Worm (Caenorhabditis elegans): ENCODE data around the gene fbxb-34.
A peak's percentile ranks its signal among the peaks of the same experiment; 100 is the strongest.
"Not testable (repeated sequence)": the region's sequence is repeated elsewhere in the genome, so short reads cannot be mapped to it uniquely, and the experiment has no call there.

fbxb-34 gene

ce11 chrII:591110-591509 is 3.5 kb downstream of the fbxb-34 start, which contains the start of gene W08F4.10:
W08F4.10 (minus strand) TSS chrII:591210.
- no peak for TF ChIP-seq C04F5.9 (tag; optimal IDR thresholded peaks at IDR 0.05)
- TF ChIP-seq efl-1 (optimal IDR thresholded peaks at IDR 0.05), result no peak
- TF ChIP-seq efl-1 (GFP tag; optimal IDR thresholded peaks at IDR 0.05 in 1 of 2), result peak in 1 of 2 experiments; percentile 13

ce11 chrII:593221-593620 is 5.6 kb downstream of the fbxb-34 start, which contains the start of gene W08F4.1:
W08F4.1 (plus strand) TSS chrII:593521.
- TF ChIP-seq mab-9 (GFP tag; IDR thresholded peaks at IDR 0.05); unc-62 (GFP tag; optimal IDR thresholded peaks at IDR 0.05); elt-3 (tag; optimal IDR thresholded peaks at IDR 0.05): not testable (repeated sequence)

ce11 chrII:596702-597101 is 9.1 kb downstream of the fbxb-34 start:
- no peak for TF ChIP-seq ceh-90 (tag; optimal IDR thresholded peaks at IDR 0.05)
- no peak for TF ChIP-seq efl-1 (optimal IDR thresholded peaks at IDR 0.05)
- TF ChIP-seq efl-1 (GFP tag; optimal IDR thresholded peaks at IDR 0.05 in 1 of 2), result peak in 1 of 2 experiments; percentile 49
- no peak for TF ChIP-seq egl-13 (tag; optimal IDR thresholded peaks at IDR 0.05)

- TF ChIP-seq pqm-1 (tag; optimal IDR thresholded peaks at IDR 0.05), result no peak
- no peak for TF ChIP-seq hpl-2 (GFP tag; optimal IDR thresholded peaks at IDR 0.05)
- no peak for TF ChIP-seq nhr-77 (tag; optimal IDR thresholded peaks at IDR 0.05)
- TF ChIP-seq snpc-4 (tag; optimal IDR thresholded peaks at IDR 0.05), result no peak
- TF ChIP-seq aly-2 (tag; optimal IDR thresholded peaks at IDR 0.05), result no peak
- TF ChIP-seq ceh-82 (tag; optimal IDR thresholded peaks at IDR 0.05), result peak in 2 of 3 experiments; percentile 4 to 36
- no peak for TF ChIP-seq alr-1 (tag; optimal IDR thresholded peaks at IDR 0.05; ENCODE audit: borderline replicate concordance)
- TF ChIP-seq lsy-2 (tag; optimal IDR thresholded peaks at IDR 0.05), result peak; percentile 50 to 54
- peak; percentile 71 for TF ChIP-seq lin-14 (GFP tag; optimal IDR thresholded peaks at IDR 0.05)
- TF ChIP-seq ztf-4 (tag; optimal IDR thresholded peaks at IDR 0.05), result no peak
- TF ChIP-seq hlh-4 (tag; optimal IDR thresholded peaks at IDR 0.05), result no peak
- no peak for TF ChIP-seq efl-3 (GFP tag; optimal IDR thresholded peaks at IDR 0.05)
- no peak for TF ChIP-seq zag-1 (tag; optimal IDR thresholded peaks at IDR 0.05)
- no peak for TF ChIP-seq sptf-1 (tag; optimal IDR thresholded peaks at IDR 0.05)
- TF ChIP-seq unc-98 (GFP tag; IDR thresholded peaks at IDR 0.05), result no peak
- no peak for TF ChIP-seq aha-1 (tag; optimal IDR thresholded peaks at IDR 0.05)
- peak; percentile 51 for TF ChIP-seq mep-1 (tag; optimal IDR thresholded peaks at IDR 0.05)
- no peak for TF ChIP-seq elt-2 (tag; optimal IDR thresholded peaks at IDR 0.05)
- no peak for TF ChIP-seq elt-3 (tag; optimal IDR thresholded peaks at IDR 0.05)
- TF ChIP-seq ceh-88 (GFP tag; IDR thresholded peaks at IDR 0.05), result no peak
- TF ChIP-seq rnt-1 (tag; optimal IDR thresholded peaks at IDR 0.05), result no peak
- peak; percentile 31 for TF ChIP-seq lir-3 (tag; optimal IDR thresholded peaks at IDR 0.05; ENCODE audit: poor library complexity)
- TF ChIP-seq nhr-28 (tag; optimal IDR thresholded peaks at IDR 0.05), result no peak
- TF ChIP-seq dsc-1 (tag; optimal IDR thresholded peaks at IDR 0.05), result peak; percentile 4
- TF ChIP-seq pag-3 (tag; optimal IDR thresholded peaks at IDR 0.05; ENCODE audit: borderline replicate concordance, insufficient read depth), result no peak
- TF ChIP-seq Y116A8C.19 (tag; optimal IDR thresholded peaks at IDR 0.05; ENCODE audit: borderline replicate concordance), result no peak
- no peak for TF ChIP-seq fos-1 (tag; optimal IDR thresholded peaks at IDR 0.05)
- peak; percentile 71 for TF ChIP-seq nhr-71 (tag; optimal IDR thresholded peaks at IDR 0.05)
- no peak for TF ChIP-seq ceh-63 (GFP tag; optimal IDR thresholded peaks at IDR 0.05)
- TF ChIP-seq tbx-2 (tag; optimal IDR thresholded peaks at IDR 0.05), result peak; percentile 30
- no peak for TF ChIP-seq sup-37 (GFP tag; optimal IDR thresholded peaks at IDR 0.05)
- peak; percentile 49 for TF ChIP-seq swsn-7 (tag; optimal IDR thresholded peaks at IDR 0.05)
- TF ChIP-seq unc-62 (GFP tag; optimal IDR thresholded peaks at IDR 0.05), result no peak
- no peak for TF ChIP-seq nhr-85 (tag)
- peak; percentile 6 for TF ChIP-seq nhr-11 (tag; optimal IDR thresholded peaks at IDR 0.05)
- no peak for TF ChIP-seq sox-4 (tag; optimal IDR thresholded peaks at IDR 0.05)
- TF ChIP-seq mef-2 (tag; optimal IDR thresholded peaks at IDR 0.05), result no peak
- no peak for TF ChIP-seq jun-1 (tag; optimal IDR thresholded peaks at IDR 0.05)
- TF ChIP-seq lin-35 (GFP tag; optimal IDR thresholded peaks at IDR 0.05), result peak; percentile 26 to 51
- no peak for TF ChIP-seq C34B4.2 (tag; optimal IDR thresholded peaks at IDR 0.05)
- TF ChIP-seq unc-30 (tag; optimal IDR thresholded peaks at IDR 0.05), result no peak
- TF ChIP-seq ceh-90 (tag; optimal IDR thresholded peaks at IDR 0.05), result no peak
Measured at ce11 chrII:601305-601704, 13.7 kb downstream of the fbxb-34 start.
